Fruit fly (Drosophila melanogaster) whole organism, wandering third instar larva: Measurements from ENCODE around the gene Ilp8.

ENCODE experiments used
- Dif ChIP-seq: fragments of 200-275, 200-300 bp; sonication (Bioruptor generic); optimal IDR thresholded peaks from 2 replicates; lab custom pipeline; 2018; ENCODE audit warnings: missing biosample characterization, missing genetic modification characterization; ENCODE audit not compliant: partially characterized antibody
- Hr83 ChIP-seq: fragments of 200-300 bp; sonication (Bioruptor generic); optimal IDR thresholded peaks from 2 replicates; lab custom pipeline; 2016; ENCODE audit warnings: missing biosample characterization, mild to moderate bottlenecking, missing genetic modification characterization, moderate library complexity; ENCODE audit not compliant: poor library complexity, severe bottlenecking
- Myc ChIP-seq: fragments of >200 bp; optimal IDR thresholded peaks from 2 replicates; lab custom pipeline; 2017
- Sp1 ChIP-seq: fragments of 200-800 bp; sonication (Bioruptor generic); optimal IDR thresholded peaks from 3 replicates; lab custom pipeline; 2019; ENCODE audit warnings: missing biosample characterization, mild to moderate bottlenecking, missing genetic modification characterization, moderate library complexity
- Vsx2 ChIP-seq: fragments of 200-300, 225-300 bp; sonication (Bioruptor generic); optimal IDR thresholded peaks from 2 replicates; lab custom pipeline; 2018; ENCODE audit warnings: missing biosample characterization, missing genetic modification characterization; ENCODE audit not compliant: partially characterized antibody
- dl ChIP-seq, 2 experiments: fragments of 175-275, 200-275 bp in 1 of 2; fragments of 200-275 bp in 1 of 2; sonication (Bioruptor generic); optimal IDR thresholded peaks; lab custom pipeline; 2018; ENCODE audit warnings: mild to moderate bottlenecking in 2 of 2, missing biosample characterization in 2 of 2, missing genetic modification characterization in 2 of 2, moderate library complexity in 2 of 2; ENCODE audit not compliant: partially characterized antibody in 2 of 2, insufficient read depth in 1 of 2
- fru ChIP-seq: fragments of 200-800 bp; sonication (Bioruptor generic); optimal IDR thresholded peaks from 3 replicates; lab custom pipeline; 2016; ENCODE audit warnings: missing biosample characterization, mild to moderate bottlenecking, missing genetic modification characterization
- h ChIP-seq: fragments of 200-800 bp; sonication (Bioruptor generic); optimal IDR thresholded peaks from 3 replicates; lab custom pipeline; 2016; ENCODE audit warnings: missing biosample characterization, mild to moderate bottlenecking, missing genetic modification characterization
- lola ChIP-seq: fragments of >200 bp; optimal IDR thresholded peaks from 2 replicates; lab custom pipeline; 2017; ENCODE audit warnings: missing biosample characterization, missing genetic modification characterization
- pan ChIP-seq: fragments of >200 bp; optimal IDR thresholded peaks from 2 replicates; lab custom pipeline; 2017

- TF ChIP-seq Myc (lab: Kevin White, UChicago) (no peak), Sp1 (GFP tag; lab: Kevin White, UChicago) (no peak), Vsx2 (GFP tag; lab: Kevin White, UChicago) (no peak), lola (GFP tag; lab: Kevin White, UChicago) (no peak), Hr83 (GFP tag; lab: Kevin White, UChicago) (no peak), pan (lab: Kevin White, UChicago) (no peak), Dif (GFP tag; lab: Kevin White, UChicago) (no peak), h (GFP tag; lab: Kevin White, UChicago) (no peak), dl (GFP tag; optimal IDR thresholded peaks at IDR 0.05; lab: Kevin White, UChicago; ENCODE audit: insufficient read depth in 1 of 2, partially characterized antibody in 2 of 2) (no peak), fru (no peak)
Observed at dm6 chr3L:17055467-17055877, 23.6 kb upstream of the Ilp8 start, which contains the start of gene CG7724.
